Worm (Caenorhabditis elegans): Measurements from ENCODE around the gene C17C3.5.
A peak's percentile ranks its signal among the peaks of the same experiment; 100 is the strongest.

C17C3.5 gene

ce11 chrII:5585788-5586187 is 34.2 kb downstream of the C17C3.5 start, which contains the start of gene lys-8 (continued):
- TF ChIP-seq ztf-1 (GFP tag; conservative IDR thresholded peaks at IDR 0.05) (no peak), lin-39 (tag; optimal IDR thresholded peaks at IDR 0.05) (no peak), R02D3.7 (tag; optimal IDR thresholded peaks at IDR 0.05) (no peak), dmd-4 (tag; optimal IDR thresholded peaks at IDR 0.05) (no peak), aly-2 (tag; optimal IDR thresholded peaks at IDR 0.05) (no peak), F13H6.1 (tag; optimal IDR thresholded peaks at IDR 0.05) (peak; percentile 52), sma-9 (GFP tag; optimal IDR thresholded peaks at IDR 0.05) (peak; percentile 78), sma-9 (tag; optimal IDR thresholded peaks at IDR 0.05) (no peak), snpc-4 (tag; optimal IDR thresholded peaks at IDR 0.05) (no peak), gmeb-1 (tag; optimal IDR thresholded peaks at IDR 0.05) (peak; percentile 32), peb-1 (tag; optimal IDR thresholded peaks at IDR 0.05) (no peak), nhr-12 (tag; optimal IDR thresholded peaks at IDR 0.05) (no peak), nhr-21 (tag; optimal IDR thresholded peaks at IDR 0.05) (no peak), sem-4 (tag; optimal IDR thresholded peaks at IDR 0.05) (no peak), alr-1 (tag; optimal IDR thresholded peaks at IDR 0.05) (no peak)

ce11 chrII:5587794-5588193 is 36.2 kb downstream of the C17C3.5 start:
- TF ChIP-seq aly-2 (tag; optimal IDR thresholded peaks at IDR 0.05), result no peak
- TF ChIP-seq nhr-237 (tag; optimal IDR thresholded peaks at IDR 0.05), result no peak
- TF ChIP-seq unc-55 (GFP tag; optimal IDR thresholded peaks at IDR 0.05), result no peak
- no peak for TF ChIP-seq sma-3 (GFP tag; optimal IDR thresholded peaks at IDR 0.05)
- TF ChIP-seq lin-13 (GFP tag; optimal IDR thresholded peaks at IDR 0.05), result no peak
- TF ChIP-seq unc-62 (GFP tag; optimal IDR thresholded peaks at IDR 0.05), result no peak
- no peak for TF ChIP-seq ceh-82 (tag; optimal IDR thresholded peaks at IDR 0.05)
- no peak for TF ChIP-seq F13H6.1 (tag; optimal IDR thresholded peaks at IDR 0.05)
- no peak for TF ChIP-seq nhr-129 (tag; optimal IDR thresholded peaks at IDR 0.05)
- no peak for TF ChIP-seq lin-11 (tag; optimal IDR thresholded peaks at IDR 0.05)

ce11 chrII:5589690-5590089 is 38.1 kb downstream of the C17C3.5 start, which contains the start of gene C17G10.13:
Gene C17G10.13 (minus strand): TSS chrII:5589790.
- TF ChIP-seq sma-3 (GFP tag; optimal IDR thresholded peaks at IDR 0.05) (no peak), lin-11 (tag; optimal IDR thresholded peaks at IDR 0.05) (no peak), nhr-237 (tag; optimal IDR thresholded peaks at IDR 0.05) (no peak), ztf-1 (GFP tag; conservative IDR thresholded peaks at IDR 0.05) (no peak), ZK546.5 (tag; optimal IDR thresholded peaks at IDR 0.05) (no peak), nhr-23 (tag; optimal IDR thresholded peaks at IDR 0.05) (no peak), nhr-12 (tag; optimal IDR thresholded peaks at IDR 0.05) (no peak), lsy-2 (tag; optimal IDR thresholded peaks at IDR 0.05) (no peak), blmp-1 (tag; optimal IDR thresholded peaks at IDR 0.05; ENCODE audit: insufficient read depth) (no peak), lin-39 (tag; optimal IDR thresholded peaks at IDR 0.05) (no peak), Y55F3AM.14 (GFP tag; optimal IDR thresholded peaks at IDR 0.05) (no peak), C34F6.9 (tag; optimal IDR thresholded peaks at IDR 0.05) (no peak), nhr-25 (tag; optimal IDR thresholded peaks at IDR 0.05) (no peak), ceh-16 (tag; optimal IDR thresholded peaks at IDR 0.05) (no peak), ceh-82 (tag; optimal IDR thresholded peaks at IDR 0.05) (no peak), peb-1 (tag; optimal IDR thresholded peaks at IDR 0.05) (no peak)

ce11 chrII:5591558-5591957 is 39.9 kb downstream of the C17C3.5 start:
- TF ChIP-seq ceh-16 (tag; optimal IDR thresholded peaks at IDR 0.05), result no peak
- TF ChIP-seq R02D3.7 (tag; optimal IDR thresholded peaks at IDR 0.05), result no peak
- TF ChIP-seq unc-55 (GFP tag; optimal IDR thresholded peaks at IDR 0.05), result no peak
- no peak for TF ChIP-seq nhr-6 (tag; optimal IDR thresholded peaks at IDR 0.05)
- TF ChIP-seq mdl-1 (tag; optimal IDR thresholded peaks at IDR 0.05), result no peak
- no peak for TF ChIP-seq skn-1 (tag; optimal IDR thresholded peaks at IDR 0.05)
- TF ChIP-seq aly-2 (tag; optimal IDR thresholded peaks at IDR 0.05), result no peak
- TF ChIP-seq lin-39 (tag; optimal IDR thresholded peaks at IDR 0.05), result no peak
- no peak for TF ChIP-seq ceh-82 (tag; optimal IDR thresholded peaks at IDR 0.05)

ce11 chrII:5592857-5593256 is 41.2 kb downstream of the C17C3.5 start:
- TF ChIP-seq Y55F3AM.14 (GFP tag; optimal IDR thresholded peaks at IDR 0.05), result no peak
- no peak for TF ChIP-seq blmp-1 (tag; optimal IDR thresholded peaks at IDR 0.05; ENCODE audit: insufficient read depth)
- no peak for TF ChIP-seq dmd-4 (tag; optimal IDR thresholded peaks at IDR 0.05)
- TF ChIP-seq elt-3 (tag; optimal IDR thresholded peaks at IDR 0.05), result no peak
- no peak for TF ChIP-seq nhr-10 (tag; optimal IDR thresholded peaks at IDR 0.05)
- no peak for TF ChIP-seq ztf-4 (tag; optimal IDR thresholded peaks at IDR 0.05)
- TF ChIP-seq unc-62 (GFP tag; optimal IDR thresholded peaks at IDR 0.05), result no peak
- TF ChIP-seq F13H6.1 (tag; optimal IDR thresholded peaks at IDR 0.05), result no peak
- TF ChIP-seq snpc-4 (tag; optimal IDR thresholded peaks at IDR 0.05), result no peak
- no peak for TF ChIP-seq aly-2 (tag; optimal IDR thresholded peaks at IDR 0.05)
- TF ChIP-seq unc-39 (tag; optimal IDR thresholded peaks at IDR 0.05), result no peak
- TF ChIP-seq ZK546.5 (tag; optimal IDR thresholded peaks at IDR 0.05), result no peak
- no peak for TF ChIP-seq ama-1 (optimal IDR thresholded peaks at IDR 0.05)
